Worm (Caenorhabditis elegans) whole organism, dauer: ENCODE results near the gene fbxa-30.

Experiments
- unc-62 ChIP-seq: sonication (generic microtip); optimal IDR thresholded peaks from 2 replicates; lab custom pipeline; 2017; ENCODE audit warnings: missing biosample characterization, missing genetic modification reagents, missing genetic modification characterization

The fbxa-30 gene

DNA sequence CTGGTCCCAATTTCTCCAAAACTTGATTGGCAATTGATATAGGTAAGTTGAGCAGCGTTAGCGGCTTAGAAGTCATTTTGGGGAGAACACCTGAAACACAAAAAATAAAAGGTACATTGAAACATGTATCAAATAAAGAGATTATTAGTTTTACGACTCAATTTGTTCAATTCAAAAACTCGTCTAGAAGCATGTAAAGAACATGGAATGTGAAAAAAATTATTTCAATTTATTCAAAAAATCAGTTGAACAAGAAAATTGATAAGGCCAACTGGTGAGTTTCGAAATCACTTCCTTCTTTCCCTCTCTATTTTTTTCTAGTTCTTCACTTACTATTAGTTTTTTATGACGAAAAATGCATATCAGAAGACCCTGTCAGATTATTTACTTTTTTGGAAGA, at the start of gene fbxa-30:
fbxa-30 (minus strand) TSS at position 101 of the 400 bp plus-strand sequence.
- no peak for TF ChIP-seq unc-62 (GFP tag; lab: Kevin White, UChicago)

DNA sequence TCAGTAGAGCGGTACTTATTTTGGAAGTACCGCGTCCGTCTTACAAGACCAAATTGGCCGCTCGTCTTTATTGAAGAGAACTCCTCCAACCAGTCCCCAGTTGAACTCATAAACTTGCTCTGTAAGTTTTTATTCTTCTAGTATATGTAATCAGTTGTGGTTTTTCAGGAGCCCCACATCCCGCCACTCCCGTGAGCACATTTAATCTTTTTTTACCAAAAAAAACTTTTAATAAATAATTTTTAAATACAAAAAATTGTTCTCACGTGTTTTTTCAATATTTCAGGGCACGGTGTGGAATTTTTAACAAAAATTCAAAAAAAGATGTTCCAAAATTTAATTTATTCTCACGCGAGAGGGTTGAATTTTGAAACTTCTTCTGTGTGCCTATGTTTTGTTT, 49.1 kb upstream of the fbxa-30 start, which contains the start of gene fbxa-14:
fbxa-14 (minus strand) TSS at position 101 of the 400 bp plus-strand sequence.
- TF ChIP-seq unc-62 (GFP tag; lab: Kevin White, UChicago), result no peak

DNA sequence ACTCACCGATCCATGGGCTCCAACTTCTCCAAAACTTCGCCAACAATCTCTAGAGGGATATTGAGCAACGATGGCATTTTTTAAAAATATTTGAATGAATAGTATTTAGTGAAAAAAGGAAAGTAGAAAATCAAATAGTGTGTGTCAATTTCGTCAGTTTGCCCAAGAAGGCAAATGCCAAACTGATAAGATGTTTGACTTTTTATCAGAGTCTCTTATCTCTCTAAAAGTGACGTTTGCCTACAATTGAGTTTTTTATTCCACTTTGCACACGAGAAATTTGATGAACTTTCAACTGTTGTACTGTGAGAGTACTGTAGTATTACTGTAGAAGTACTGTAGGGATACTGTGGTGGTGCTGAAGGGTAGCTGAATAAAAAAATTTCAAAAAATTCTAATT, 48.1 kb upstream of the fbxa-30 start:
- no peak for TF ChIP-seq unc-62 (GFP tag; lab: Kevin White, UChicago)

DNA sequence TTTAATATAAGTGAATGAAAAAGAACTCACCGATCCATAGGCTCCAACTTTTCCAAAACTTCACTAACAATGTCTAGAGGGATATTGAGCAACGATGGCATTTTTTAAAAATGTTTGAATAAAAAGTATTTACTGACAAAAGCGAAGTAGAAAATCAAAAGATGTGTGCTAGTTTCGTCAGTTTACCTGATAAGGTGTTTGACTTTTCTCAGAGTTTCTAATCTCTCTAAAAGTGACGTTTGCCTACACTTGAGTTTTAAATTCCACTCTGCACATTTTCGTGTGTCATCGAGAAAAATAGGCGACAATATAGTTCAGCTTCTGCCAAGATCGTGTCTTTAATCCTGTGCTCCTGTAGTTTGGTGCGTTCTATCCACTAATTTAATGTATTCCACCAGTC, 46.1 kb upstream of the fbxa-30 start, which contains the start of gene fbxa-15:
fbxa-15 (minus strand) TSS at position 101 of the 400 bp plus-strand sequence.
- TF ChIP-seq unc-62 (GFP tag; lab: Kevin White, UChicago), result no peak

DNA sequence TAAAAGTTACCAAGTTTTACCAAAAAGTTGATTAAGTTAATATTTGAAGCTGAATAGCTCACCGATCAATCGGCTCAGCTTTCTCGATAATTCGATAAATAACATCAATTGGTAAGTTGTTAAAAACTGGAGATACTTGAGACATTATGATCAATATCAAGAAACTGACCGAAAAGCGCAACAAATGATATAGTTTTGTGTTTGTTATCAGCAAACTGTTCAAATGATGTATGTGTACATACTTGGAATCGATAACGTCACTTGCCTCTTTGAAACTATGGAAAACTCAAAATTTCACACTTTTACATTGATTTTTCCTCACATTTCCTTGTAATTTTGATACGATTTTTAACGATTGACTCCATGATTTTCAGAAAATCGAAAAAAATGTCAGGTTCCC, 39.6 kb upstream of the fbxa-30 start, which contains the start of the genes fbxa-80 and fbxa-19:
fbxa-80 (minus strand) TSS at position 173 of the 400 bp plus-strand sequence.
fbxa-19 (plus strand) TSS at position 364 of the 400 bp plus-strand sequence.
- TF ChIP-seq unc-62 (GFP tag; lab: Kevin White, UChicago), result no peak

DNA sequence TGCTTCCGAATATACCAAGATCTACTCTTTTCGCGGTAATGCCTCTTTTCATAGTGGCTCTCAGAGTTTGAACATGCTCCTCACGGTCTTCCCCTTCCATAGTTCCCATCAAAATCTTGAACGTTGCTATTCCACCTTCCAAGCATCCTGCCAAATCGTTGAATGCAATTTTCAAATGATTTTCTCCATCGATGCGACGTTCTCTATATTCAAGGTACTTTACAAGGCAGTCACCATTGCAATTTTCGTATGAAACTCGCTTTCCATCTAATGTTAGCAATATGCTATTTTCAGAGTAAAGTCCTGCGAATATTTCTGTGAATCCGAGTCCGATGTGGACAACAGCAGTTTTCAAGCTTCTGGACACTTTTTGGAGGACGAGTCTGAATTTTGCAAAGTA, 38.9 kb upstream of the fbxa-30 start:
- TF ChIP-seq unc-62 (GFP tag; lab: Kevin White, UChicago), result no peak

DNA sequence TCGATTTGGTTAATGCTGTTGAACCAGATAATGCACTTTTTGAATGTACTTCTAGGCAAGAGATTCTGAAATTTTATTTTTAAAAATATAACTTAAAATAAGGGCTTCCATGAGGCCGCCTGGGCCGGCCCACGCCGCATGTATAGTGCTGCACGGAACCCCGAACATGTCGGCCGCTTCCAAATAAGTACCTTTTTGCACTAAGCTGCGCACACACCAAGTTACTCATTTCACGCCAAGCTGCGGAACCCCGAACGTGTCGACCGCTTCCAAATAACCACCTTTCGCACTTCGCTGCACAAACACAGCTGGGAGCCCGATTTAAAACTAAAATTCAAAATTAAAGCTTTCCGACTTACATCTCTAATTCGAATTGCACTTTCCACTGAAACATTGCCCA, 36.0 kb upstream of the fbxa-30 start:
- no peak for TF ChIP-seq unc-62 (GFP tag; lab: Kevin White, UChicago)

DNA sequence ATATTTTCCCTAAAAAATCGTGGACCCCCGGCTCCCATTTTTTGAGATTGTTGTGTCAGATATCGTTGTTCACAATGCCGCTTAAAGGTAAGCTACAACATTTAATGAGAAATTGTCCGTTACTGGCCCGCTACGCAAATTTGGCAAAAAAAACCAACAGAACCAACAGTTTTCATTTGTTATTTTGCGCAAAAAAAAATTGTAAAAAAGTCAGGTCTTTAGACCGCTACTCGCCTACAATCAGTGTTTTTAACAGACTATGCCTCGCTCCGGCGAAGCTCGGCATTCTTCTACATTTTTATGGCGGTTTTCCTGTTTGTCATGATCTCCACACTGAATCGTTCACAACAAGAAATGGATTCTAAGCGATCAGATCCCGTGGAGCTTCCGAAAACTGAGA, 33.5 kb upstream of the fbxa-30 start, which contains the start of gene Y82E9BL.12:
Y82E9BL.12 (plus strand) TSS at position 301 of the 400 bp plus-strand sequence.
- no peak for TF ChIP-seq unc-62 (GFP tag; lab: Kevin White, UChicago)

DNA sequence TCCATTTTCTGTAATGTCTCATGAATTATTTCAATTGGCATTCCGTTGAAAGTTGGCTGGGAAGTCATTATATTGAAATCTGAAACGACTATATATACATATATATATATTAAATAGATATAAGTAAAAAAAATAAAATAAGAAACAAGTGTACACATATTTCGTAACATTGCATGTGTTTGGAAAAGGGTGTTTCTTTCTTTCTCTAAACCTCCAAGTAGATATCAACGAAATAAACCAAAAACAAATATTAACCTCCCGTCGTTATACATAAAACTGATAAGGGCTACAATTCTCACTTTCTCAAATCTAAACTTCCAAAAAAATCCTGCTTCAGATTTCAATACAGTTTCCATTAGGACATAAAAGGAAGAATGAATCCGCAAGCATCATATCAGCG, 32.8 kb upstream of the fbxa-30 start, which contains the start of gene fbxa-79:
fbxa-79 (minus strand) TSS at position 86 of the 400 bp plus-strand sequence.
- no peak for TF ChIP-seq unc-62 (GFP tag; lab: Kevin White, UChicago)

DNA sequence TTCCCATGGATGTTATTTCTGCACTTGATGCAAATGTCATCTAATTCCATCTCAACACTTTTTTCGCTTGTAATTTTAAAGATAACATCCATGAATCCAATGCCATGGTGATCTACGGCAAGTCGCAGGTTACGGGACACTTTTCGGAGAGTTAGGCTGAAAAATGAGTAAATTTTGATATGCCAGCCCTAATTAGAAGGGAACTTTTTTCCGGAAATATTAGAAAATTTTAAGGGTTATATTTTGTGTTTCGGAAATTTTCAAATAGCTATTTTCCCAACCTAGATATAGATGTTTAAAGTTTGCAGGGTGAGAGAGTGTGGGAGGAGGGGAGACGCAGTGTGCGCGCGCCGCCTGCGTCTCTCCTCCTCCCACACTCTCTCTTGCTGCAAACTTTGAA, 31.9 kb upstream of the fbxa-30 start:
- no peak for TF ChIP-seq unc-62 (GFP tag; lab: Kevin White, UChicago)

DNA sequence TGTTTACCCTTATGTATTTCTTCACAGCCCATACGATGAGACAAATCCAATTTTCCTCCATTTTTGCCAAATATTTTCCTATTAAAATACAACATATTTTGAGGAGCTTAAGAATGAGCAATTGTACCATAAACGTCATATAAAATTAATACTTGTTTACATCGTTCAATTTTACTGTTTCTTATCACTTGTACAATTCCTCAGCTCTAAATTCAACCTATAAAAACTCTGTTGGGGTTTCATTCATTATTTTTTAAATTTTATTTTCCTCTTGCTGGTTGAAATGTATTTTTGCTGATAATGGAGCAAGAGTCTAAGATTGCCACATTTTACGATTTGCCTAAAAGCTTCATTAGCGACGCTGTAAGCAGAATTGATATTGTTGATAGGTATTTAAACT, 28.0 kb upstream of the fbxa-30 start, which contains the start of gene fbxa-75:
fbxa-75 (plus strand) TSS at position 301 of the 400 bp plus-strand sequence.
- TF ChIP-seq unc-62 (GFP tag; lab: Kevin White, UChicago), result no peak

DNA sequence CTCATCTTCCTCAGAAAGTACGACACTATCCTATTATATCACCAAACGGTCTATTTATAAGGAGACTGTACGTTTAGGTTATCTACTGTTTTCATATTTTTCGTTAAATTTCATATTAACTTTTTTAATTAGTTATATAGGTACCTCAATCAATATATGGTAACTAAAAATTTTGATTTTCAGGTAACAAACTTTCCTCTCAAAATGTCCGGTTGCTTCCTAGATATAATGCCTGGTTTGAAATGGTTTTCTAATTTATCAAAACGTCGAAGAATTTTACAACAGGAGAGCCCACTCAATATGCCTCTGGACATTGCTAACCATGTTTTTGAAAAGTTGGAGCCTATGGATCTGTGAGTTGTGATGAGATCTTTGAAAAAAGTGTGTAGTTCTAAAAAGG, 22.2 kb upstream of the fbxa-30 start, which contains the start of gene fbxa-28:
fbxa-28 (plus strand) TSS at position 301 of the 400 bp plus-strand sequence.
- no peak for TF ChIP-seq unc-62 (GFP tag; lab: Kevin White, UChicago)

DNA sequence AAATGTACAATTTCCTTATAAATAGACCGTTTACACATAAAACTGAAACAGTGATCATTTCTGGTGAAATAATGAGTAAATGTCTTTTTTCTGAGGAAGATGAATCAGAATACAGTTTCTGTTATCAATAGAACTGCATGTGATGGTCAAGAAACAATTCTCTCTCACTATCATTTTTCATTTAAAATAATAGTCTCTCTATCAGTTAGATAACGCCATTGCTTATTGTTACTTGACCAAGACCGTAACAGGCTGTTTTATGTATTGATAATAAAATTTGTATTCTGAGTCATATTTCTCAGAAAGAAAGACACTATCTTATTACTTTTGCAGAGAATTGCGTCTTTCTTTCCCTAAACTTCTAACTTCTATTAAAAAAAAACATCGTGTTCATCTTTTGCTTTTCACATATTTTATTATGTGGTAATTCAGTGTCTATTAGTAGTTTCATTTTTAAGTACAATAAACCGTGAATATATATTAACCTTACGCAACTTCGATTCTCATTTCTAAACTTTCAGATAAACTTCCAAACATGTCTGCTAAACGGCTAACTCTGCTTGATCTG, 19.8 kb upstream of the fbxa-30 start, which contains the start of gene fbxa-35:
fbxa-35 (plus strand) TSS at position 518 of the 568 bp plus-strand sequence.
- TF ChIP-seq unc-62 (GFP tag; lab: Kevin White, UChicago), result no peak

DNA sequence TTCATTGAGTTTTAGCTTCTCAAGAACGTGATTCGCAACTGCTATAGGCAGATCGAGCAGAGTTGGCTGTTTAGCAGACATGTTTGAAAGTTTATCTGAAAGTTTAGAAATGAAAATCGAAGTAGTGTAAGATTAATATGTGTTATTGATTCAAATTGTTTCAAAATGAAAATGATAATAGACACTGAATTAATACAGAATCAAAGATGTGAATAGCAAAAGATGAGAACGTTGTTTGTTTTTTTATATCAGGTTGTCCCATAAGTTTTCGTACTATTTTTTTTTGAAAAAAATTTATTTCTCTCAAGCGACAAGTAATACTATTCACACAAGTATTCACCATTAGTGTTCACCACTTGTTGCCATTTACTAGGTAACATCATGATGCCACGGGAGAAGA, 17.7 kb upstream of the fbxa-30 start, which contains the start of gene fbxa-36:
fbxa-36 (minus strand) TSS at position 101 of the 400 bp plus-strand sequence.
- no peak for TF ChIP-seq unc-62 (GFP tag; lab: Kevin White, UChicago)

DNA sequence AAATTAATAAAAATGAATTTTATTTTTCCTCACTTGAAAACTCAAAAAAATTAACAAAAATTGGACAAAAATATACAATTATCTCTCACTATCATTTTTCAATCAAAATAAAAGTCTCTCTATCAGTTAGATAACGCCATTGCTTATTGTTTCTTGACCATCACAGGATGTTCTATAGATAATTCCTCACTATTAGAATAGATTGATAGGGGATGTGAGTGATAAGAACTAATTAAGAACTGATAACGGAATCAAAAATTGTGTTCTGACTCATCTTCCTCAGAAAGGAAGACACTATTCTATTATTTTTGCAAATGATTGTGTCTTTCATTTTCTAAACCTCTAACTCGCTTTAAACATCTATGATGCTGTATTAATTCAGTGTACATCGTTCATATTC, 13.7 kb upstream of the fbxa-30 start:
- no peak for TF ChIP-seq unc-62 (GFP tag; lab: Kevin White, UChicago)

DNA sequence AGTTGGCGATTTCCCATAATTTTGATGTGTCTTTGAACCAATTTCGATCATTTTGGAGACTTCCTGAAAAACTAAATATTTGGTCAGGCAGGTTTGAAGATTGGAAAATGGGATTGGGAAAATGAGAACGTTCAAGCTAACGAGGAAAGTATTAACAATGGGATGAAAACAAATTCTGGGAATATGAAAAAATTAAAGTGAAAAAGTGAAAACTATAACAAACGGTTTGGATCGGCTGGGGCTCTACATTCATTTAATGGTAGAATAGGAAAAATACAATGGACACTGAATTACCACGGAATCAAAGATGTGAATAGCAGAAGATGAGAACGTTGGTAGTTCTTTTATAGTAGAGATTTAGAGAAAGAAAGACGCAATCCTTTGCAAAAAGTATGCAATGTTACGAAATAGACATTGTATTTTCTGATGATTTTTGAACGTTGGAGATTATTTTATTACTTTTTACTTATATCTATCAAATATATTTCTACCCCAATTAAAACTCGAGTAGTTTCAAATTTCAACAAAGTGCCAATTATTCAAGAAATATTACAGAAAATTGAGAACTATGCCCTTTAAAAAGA, 13.2 kb upstream of the fbxa-30 start, which contains the start of gene fbxa-50:
fbxa-50 (minus strand) TSS at position 51 of the 584 bp plus-strand sequence.
- no peak for TF ChIP-seq unc-62 (GFP tag; lab: Kevin White, UChicago)
